Worm (Caenorhabditis elegans) whole organism, early embryonic: ENCODE results near the gene F23F1.6.

Experiments used
- ama-1 ChIP-seq: fragments of 150-350 bp; optimal IDR thresholded peaks from 2 replicates; lab custom pipeline; 2014
- ceh-13 ChIP-seq: fragments of 200-800 bp; sonication (Bioruptor generic); optimal IDR thresholded peaks from 2 replicates; lab custom pipeline; 2018; ENCODE audit warnings: mild to moderate bottlenecking, missing genetic modification characterization, missing compliant biosample characterization
- ceh-36 ChIP-seq: sonication (generic microtip); optimal IDR thresholded peaks from 2 replicates; lab custom pipeline; 2016; ENCODE audit warnings: missing genetic modification characterization, inconsistent platforms, missing compliant biosample characterization

ce11 chrII:55204-55603 lies 18.1 kb upstream of the F23F1.6 start, which contains the start of gene tre-5:
- no peak for TF ChIP-seq ceh-36
- no peak for TF ChIP-seq ama-1 (lab: Kevin White, UChicago)
- no peak for TF ChIP-seq ceh-13 (GFP tag; lab: Kevin White, UChicago)
